Fruit fly (Drosophila melanogaster): ENCODE measurements around the gene CG13995.

The CG13995 gene

dm6 chr2L:6062382-6063082 is 8.4 kb downstream of the CG13995 start, which contains the start of the genes ND-51 and CG13994:
Gene ND-51 (minus strand): TSS chr2L:6062757.
Gene CG13994 (plus strand): TSS chr2L:6062989.
- TF ChIP-seq CG17806 (tag; optimal IDR thresholded peaks at IDR 0.05) (peak; percentile 69), gl (tag; optimal IDR thresholded peaks at IDR 0.05) (peak; percentile 8), D1 (tag; optimal IDR thresholded peaks at IDR 0.05) (no peak), CG12605 (GFP tag; IDR thresholded peaks at IDR 0.05) (peak; percentile 46), CG9948 (tag; optimal IDR thresholded peaks at IDR 0.05) (peak; percentile 57), fd96Ca (GFP tag; IDR thresholded peaks at IDR 0.05) (peak; percentile 88), CG8301 (tag; optimal IDR thresholded peaks at IDR 0.05) (no peak), CG32121 (GFP tag; IDR thresholded peaks at IDR 0.05) (peak; percentile 78), Pif1A (GFP tag; optimal IDR thresholded peaks at IDR 0.05) (no peak), CG14655 (GFP tag; optimal IDR thresholded peaks at IDR 0.05) (no peak), CG15710 (tag; optimal IDR thresholded peaks at IDR 0.05) (peak; percentile 61), CG13204 (GFP tag; optimal IDR thresholded peaks at IDR 0.05) (no peak), EcR (GFP tag; optimal IDR thresholded peaks at IDR 0.05) (peak; percentile 29), Snoo (tag; optimal IDR thresholded peaks at IDR 0.05) (peak; percentile 69), rn (GFP tag; IDR thresholded peaks at IDR 0.05) (peak; percentile 73), CG34367 (tag; optimal IDR thresholded peaks at IDR 0.05) (peak; percentile 45), CG8159 (tag; optimal IDR thresholded peaks at IDR 0.05) (peak; percentile 74), CG4496 (GFP tag; IDR thresholded peaks at IDR 0.05) (peak; percentile 86), Pif1B (GFP tag; optimal IDR thresholded peaks at IDR 0.05) (no peak), CG10348 (GFP tag; IDR thresholded peaks at IDR 0.05) (no peak), Ets98B (GFP tag; IDR thresholded peaks at IDR 0.05) (peak; percentile 79)

DNA sequence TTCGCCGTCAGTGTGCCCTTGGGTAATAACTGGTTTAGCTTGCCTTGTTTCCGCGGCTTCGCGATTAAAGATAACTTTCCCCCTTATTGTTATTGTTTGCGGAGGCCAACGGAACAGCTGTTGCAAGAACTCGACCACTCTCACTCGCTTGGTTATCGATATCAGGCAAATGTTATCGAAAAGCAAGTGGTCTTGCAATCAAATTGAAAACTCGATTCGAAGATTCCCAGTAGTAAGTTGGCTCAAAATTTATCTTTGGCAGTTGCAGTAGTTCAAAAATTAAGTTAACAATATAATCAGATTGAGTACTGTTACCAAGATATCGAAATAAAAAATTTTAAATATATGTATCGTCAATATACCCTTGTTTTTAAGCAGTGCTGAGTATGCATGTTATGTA is 11.7 kb downstream of the CG13995 start, which contains the start of the genes Fbw5 and CG9147:
TSS of gene Fbw5 (minus strand) at position 131 of the 400 bp plus-strand sequence.
TSS of gene CG9147 (plus strand) at position 175 of the 400 bp plus-strand sequence.
- TF ChIP-seq Pif1B (GFP tag; optimal IDR thresholded peaks at IDR 0.05), result peak; percentile 100
- peak; percentile 79 for TF ChIP-seq EcR (GFP tag; optimal IDR thresholded peaks at IDR 0.05)
- peak; percentile 99 for TF ChIP-seq CG8301 (tag; optimal IDR thresholded peaks at IDR 0.05)
- TF ChIP-seq Snoo (tag; optimal IDR thresholded peaks at IDR 0.05), result peak; percentile 100
- peak; percentile 99 for TF ChIP-seq CG8159 (tag; optimal IDR thresholded peaks at IDR 0.05)
- TF ChIP-seq rn (GFP tag; IDR thresholded peaks at IDR 0.05), result peak; percentile 98
- peak; percentile 98 for TF ChIP-seq CG10348 (GFP tag; IDR thresholded peaks at IDR 0.05)
- TF ChIP-seq Ets98B (GFP tag; IDR thresholded peaks at IDR 0.05), result peak; percentile 99
- TF ChIP-seq CG17806 (tag; optimal IDR thresholded peaks at IDR 0.05), result peak; percentile 99
- TF ChIP-seq CG4496 (GFP tag; IDR thresholded peaks at IDR 0.05), result peak; percentile 100
- peak; percentile 99 for TF ChIP-seq CG9948 (tag; optimal IDR thresholded peaks at IDR 0.05)
- TF ChIP-seq Pif1A (GFP tag; optimal IDR thresholded peaks at IDR 0.05), result peak; percentile 100
- TF ChIP-seq CG14655 (GFP tag; optimal IDR thresholded peaks at IDR 0.05), result peak; percentile 100
- peak; percentile 100 for TF ChIP-seq CG15710 (tag; optimal IDR thresholded peaks at IDR 0.05)
- TF ChIP-seq CG12605 (GFP tag; IDR thresholded peaks at IDR 0.05), result peak; percentile 100
- TF ChIP-seq D1 (tag; optimal IDR thresholded peaks at IDR 0.05), result no peak
- TF ChIP-seq CG32121 (GFP tag; IDR thresholded peaks at IDR 0.05), result peak; percentile 99
- peak; percentile 97 for TF ChIP-seq CG13204 (GFP tag; optimal IDR thresholded peaks at IDR 0.05)
- peak; percentile 98 for TF ChIP-seq gl (tag; optimal IDR thresholded peaks at IDR 0.05)
- TF ChIP-seq CG34367 (tag; optimal IDR thresholded peaks at IDR 0.05), result peak; percentile 100
- peak; percentile 98 for TF ChIP-seq fd96Ca (GFP tag; IDR thresholded peaks at IDR 0.05)

DNA sequence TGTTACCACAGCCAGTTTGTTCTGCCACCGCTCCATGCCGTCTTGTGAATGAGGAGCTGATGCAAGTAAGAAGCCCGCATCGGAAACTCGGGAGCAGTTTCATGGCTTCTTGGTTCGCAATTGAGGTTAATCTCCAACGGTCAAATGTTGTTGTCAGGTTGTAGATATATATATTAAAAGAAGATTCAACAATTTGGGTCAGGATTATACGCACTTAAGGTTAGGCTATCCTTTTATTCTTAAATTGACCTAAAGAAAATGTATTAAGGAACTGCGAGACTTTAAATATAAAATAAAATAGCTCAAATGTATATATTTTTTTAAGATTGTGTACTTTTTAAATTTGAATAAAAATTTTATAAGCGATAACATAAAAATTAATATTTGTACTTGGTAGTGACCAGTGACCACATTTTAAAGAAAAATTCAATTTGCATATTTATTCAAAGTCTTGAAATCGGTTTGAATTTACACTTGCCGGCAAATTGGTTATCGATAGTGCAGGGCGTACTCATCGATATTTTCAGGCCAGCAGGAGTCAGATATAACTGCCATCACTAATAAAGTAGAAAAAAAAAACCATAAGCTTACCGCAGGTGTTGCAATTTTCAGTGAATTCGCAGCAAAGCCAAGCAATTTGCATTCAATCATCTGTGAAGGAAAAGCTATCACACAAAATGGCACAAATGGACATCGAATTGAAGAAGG is 14.6 kb downstream of the CG13995 start, which contains the start of the genes CG9150 and Pfdn1:
TSS of gene CG9150 (minus strand) at position 51 of the 708 bp plus-strand sequence.
TSS of gene Pfdn1 (plus strand) at position 536 of the 708 bp plus-strand sequence.
- TF ChIP-seq fd96Ca (GFP tag; IDR thresholded peaks at IDR 0.05) (no peak), CG8159 (tag; optimal IDR thresholded peaks at IDR 0.05) (no peak), CG10348 (GFP tag; IDR thresholded peaks at IDR 0.05) (no peak), Ets98B (GFP tag; IDR thresholded peaks at IDR 0.05) (peak; percentile 18; the same call in 1 of the 2 replicates), Pif1A (GFP tag; optimal IDR thresholded peaks at IDR 0.05) (no peak), D1 (tag; optimal IDR thresholded peaks at IDR 0.05) (no peak), CG4496 (GFP tag; IDR thresholded peaks at IDR 0.05) (0 out of 3 replicates have a peak, but pooled peaks have one; percentile 19), CG14655 (GFP tag; optimal IDR thresholded peaks at IDR 0.05) (no peak), gl (tag; optimal IDR thresholded peaks at IDR 0.05) (no peak), CG32121 (GFP tag; IDR thresholded peaks at IDR 0.05) (no peak), CG8301 (tag; optimal IDR thresholded peaks at IDR 0.05) (no peak), CG15710 (tag; optimal IDR thresholded peaks at IDR 0.05) (no peak)

dm6 chr2L:6070656-6071231 is 16.6 kb downstream of the CG13995 start, which contains the start of the genes CG9154 and Kr-h2:
Gene CG9154 (minus strand): TSS chr2L:6070686.
Gene Kr-h2 (plus strand): TSS chr2L:6070990.
- TF ChIP-seq Ets98B (GFP tag; IDR thresholded peaks at IDR 0.05), result peak; percentile 58; the same call in 1 of the 2 replicates
- no peak for TF ChIP-seq CG13204 (GFP tag; optimal IDR thresholded peaks at IDR 0.05)
- no peak for TF ChIP-seq CG14655 (GFP tag; optimal IDR thresholded peaks at IDR 0.05)
- no peak for TF ChIP-seq CG10348 (GFP tag; IDR thresholded peaks at IDR 0.05)
- no peak for TF ChIP-seq gl (tag; optimal IDR thresholded peaks at IDR 0.05)
- 0 out of 2 replicates have a peak, but pooled peaks have one; percentile 34 for TF ChIP-seq CG32121 (GFP tag; IDR thresholded peaks at IDR 0.05)
- no peak for TF ChIP-seq EcR (GFP tag; optimal IDR thresholded peaks at IDR 0.05)
- no peak for TF ChIP-seq CG8159 (tag; optimal IDR thresholded peaks at IDR 0.05)
- no peak for TF ChIP-seq Pif1B (GFP tag; optimal IDR thresholded peaks at IDR 0.05)
- TF ChIP-seq Pif1A (GFP tag; optimal IDR thresholded peaks at IDR 0.05), result no peak
- TF ChIP-seq Snoo (tag; optimal IDR thresholded peaks at IDR 0.05), result peak; percentile 49
- TF ChIP-seq fd96Ca (GFP tag; IDR thresholded peaks at IDR 0.05), result peak; percentile 56; the same call in 1 of the 3 replicates
- peak; percentile 22 for TF ChIP-seq CG9948 (tag; optimal IDR thresholded peaks at IDR 0.05)
- TF ChIP-seq rn (GFP tag; IDR thresholded peaks at IDR 0.05), result peak; percentile 36; the same call in 1 of the 2 replicates
- no peak for TF ChIP-seq D1 (tag; optimal IDR thresholded peaks at IDR 0.05)
- TF ChIP-seq CG17806 (tag; optimal IDR thresholded peaks at IDR 0.05), result peak; percentile 33
- TF ChIP-seq CG8301 (tag; optimal IDR thresholded peaks at IDR 0.05), result peak; percentile 50
- peak; percentile 76 for TF ChIP-seq CG4496 (GFP tag; IDR thresholded peaks at IDR 0.05)
- TF ChIP-seq CG15710 (tag; optimal IDR thresholded peaks at IDR 0.05), result peak; percentile 50
- TF ChIP-seq CG34367 (tag; optimal IDR thresholded peaks at IDR 0.05), result peak; percentile 18
- 0 out of 2 replicates have a peak, but pooled peaks have one; percentile 33 for TF ChIP-seq CG12605 (GFP tag; IDR thresholded peaks at IDR 0.05)
